Fruit fly (Drosophila melanogaster): ENCODE results near the gene SmydA-8.

The SmydA-8 gene

dm6 chrX:2196086-2196732 lies 17.4 kb downstream of the SmydA-8 start (continued):
- no peak for TF ChIP-seq hkb (optimal IDR thresholded peaks at IDR 0.05)
- TF ChIP-seq hkb (GFP tag; IDR thresholded peaks at IDR 0.05), result peak; percentile 39; the same call in 1 of the 2 replicates
- TF ChIP-seq bcd (GFP tag; optimal IDR thresholded peaks at IDR 0.05), result no peak
- TF ChIP-seq sc (optimal IDR thresholded peaks at IDR 0.05), result no peak
- no peak for TF ChIP-seq sc (GFP tag; optimal IDR thresholded peaks at IDR 0.05)
- TF ChIP-seq CG8281 (tag; optimal IDR thresholded peaks at IDR 0.05), result no peak
- no peak for TF ChIP-seq Opbp (GFP tag; IDR thresholded peaks at IDR 0.05; ENCODE audit: partially characterized antibody)
- no peak for TF ChIP-seq CG15073 (GFP tag; optimal IDR thresholded peaks at IDR 0.05)
- TF ChIP-seq ci (GFP tag; IDR thresholded peaks at IDR 0.05), result no peak
- no peak for TF ChIP-seq danr (GFP tag; IDR thresholded peaks at IDR 0.05)
- TF ChIP-seq Hr78 (GFP tag; optimal IDR thresholded peaks at IDR 0.05), result peak in 1 of 2 experiments; percentile 43
- no peak for TF ChIP-seq sna (GFP tag; IDR thresholded peaks at IDR 0.05; ENCODE audit: partially characterized antibody)
- TF ChIP-seq CG7963 (GFP tag; IDR thresholded peaks at IDR 0.05; ENCODE audit: partially characterized antibody), result no peak
- TF ChIP-seq cg (GFP tag; optimal IDR thresholded peaks at IDR 0.05), result no peak
- TF ChIP-seq Med (GFP tag), result peak; percentile 40
- TF ChIP-seq CG11085 (GFP tag; IDR thresholded peaks at IDR 0.05), result no peak
- TF ChIP-seq HmgD (GFP tag; optimal IDR thresholded peaks at IDR 0.05), result no peak
- TF ChIP-seq gt (GFP tag; IDR thresholded peaks at IDR 0.05), result no peak
- no peak for TF ChIP-seq CTCF (GFP tag; optimal IDR thresholded peaks at IDR 0.05)
- peak; percentile 47 for TF ChIP-seq nom (GFP tag; optimal IDR thresholded peaks at IDR 0.05)
- TF ChIP-seq twi (tag; optimal IDR thresholded peaks at IDR 0.05), result no peak
- no peak for TF ChIP-seq CG17361 (GFP tag; IDR thresholded peaks at IDR 0.05)
- TF ChIP-seq Atf6 (GFP tag; IDR thresholded peaks at IDR 0.05), result no peak
- no peak for TF ChIP-seq CG9817 (tag; optimal IDR thresholded peaks at IDR 0.05)
- no peak for TF ChIP-seq CG6765 (GFP tag; optimal IDR thresholded peaks at IDR 0.05)
- no peak for TF ChIP-seq Ravus (GFP tag; IDR thresholded peaks at IDR 0.05)
- TF ChIP-seq Lim3 (GFP tag; IDR thresholded peaks at IDR 0.05), result no peak
- no peak for TF ChIP-seq NFAT (GFP tag; IDR thresholded peaks at IDR 0.05)
- TF ChIP-seq Asciz (GFP tag; optimal IDR thresholded peaks at IDR 0.05), result no peak
- TF ChIP-seq CG1603 (tag; optimal IDR thresholded peaks at IDR 0.05), result no peak
- TF ChIP-seq CG30020 (tag; optimal IDR thresholded peaks at IDR 0.05), result no peak
- no peak for TF ChIP-seq CG4707 (GFP tag; optimal IDR thresholded peaks at IDR 0.05)
- TF ChIP-seq lbe (GFP tag; optimal IDR thresholded peaks at IDR 0.05), result peak; percentile 16
- TF ChIP-seq tio (GFP tag; optimal IDR thresholded peaks at IDR 0.05), result no peak
- no peak for TF ChIP-seq Awh (GFP tag; IDR thresholded peaks at IDR 0.05)
- TF ChIP-seq HmgZ (tag; optimal IDR thresholded peaks at IDR 0.05), result no peak
- TF ChIP-seq dysf (GFP tag; IDR thresholded peaks at IDR 0.05), result peak; percentile 34; the same call in 1 of the 3 replicates
- no peak for TF ChIP-seq pfk (GFP tag; optimal IDR thresholded peaks at IDR 0.05)
- no peak for TF ChIP-seq Scr (GFP tag; IDR thresholded peaks at IDR 0.05; ENCODE audit: partially characterized antibody)
- no peak for TF ChIP-seq CG2120 (GFP tag; optimal IDR thresholded peaks at IDR 0.05)
- TF ChIP-seq Sox102F (GFP tag; optimal IDR thresholded peaks at IDR 0.05), result peak; percentile 15
- TF ChIP-seq Drgx (GFP tag; IDR thresholded peaks at IDR 0.05), result peak; percentile 74
- no peak for TF ChIP-seq chif (GFP tag; optimal IDR thresholded peaks at IDR 0.05)
- TF ChIP-seq NfI (GFP tag; optimal IDR thresholded peaks at IDR 0.05), result no peak
- no peak for TF ChIP-seq Vsx1 (GFP tag; optimal IDR thresholded peaks at IDR 0.05)
- no peak for TF ChIP-seq mirr (GFP tag; optimal IDR thresholded peaks at IDR 0.05)
- TF ChIP-seq CG17385 (GFP tag; optimal IDR thresholded peaks at IDR 0.05), result no peak
- no peak for TF ChIP-seq grn (GFP tag; optimal IDR thresholded peaks at IDR 0.05)
- no peak for TF ChIP-seq Sry-δ (GFP tag; optimal IDR thresholded peaks at IDR 0.05)
- no peak for TF ChIP-seq nerfin-1 (tag; optimal IDR thresholded peaks at IDR 0.05)
- no peak for TF ChIP-seq sr (GFP tag; IDR thresholded peaks at IDR 0.05)
